Fruit fly (Drosophila melanogaster) Kc167 (cell line): Measurements from ENCODE around the gene CG15743.

ENCODE experiments used
- Sin3A ChIP-seq: fragments of >200 bp; optimal IDR thresholded peaks from 2 replicates; lab custom pipeline; 2018; ENCODE audit warnings: missing external identifiers
- h ChIP-seq: fragments of >200 bp; optimal IDR thresholded peaks from 3 replicates; lab custom pipeline; 2018; ENCODE audit warnings: missing external identifiers
- ttk ChIP-seq: sonication (Bioruptor generic); optimal IDR thresholded peaks from 2 replicates; lab custom pipeline; 2017; ENCODE audit warnings: missing external identifiers

- TF ChIP-seq h (no peak), Sin3A (no peak), ttk (lab: Kevin White, UChicago) (no peak)
Observed at dm6 chrX:13284548-13284974, 946 bp upstream of the CG15743 start.
